Worm (Caenorhabditis elegans) whole organism, L1 larva: Measurements from ENCODE around the gene ZC513.3.

Experiments used
- aha-1 ChIP-seq: fragments of 150-350 bp; optimal IDR thresholded peaks from 2 replicates; lab custom pipeline; 2014; ENCODE audit warnings: missing biosample characterization, missing genetic modification characterization
- ceh-82 ChIP-seq, 3 experiments: fragments of 150-350 bp in 1 of 3; sonication (generic microtip) in 2 of 3; optimal IDR thresholded peaks; 2 replicates each; lab custom pipeline; 2014 to 2017; ENCODE audit warnings: missing biosample characterization in 3 of 3, missing genetic modification characterization in 3 of 3
- ceh-88 ChIP-seq: fragments of 200-800 bp; sonication (Bioruptor generic); IDR thresholded peaks from 2 replicates; pipeline ENCODE4 v1.3.6; 2022; ENCODE audit warnings: missing genetic modification characterization, missing compliant biosample characterization
- ceh-90 ChIP-seq: sonication (generic microtip); optimal IDR thresholded peaks from 2 replicates; lab custom pipeline; 2016; ENCODE audit warnings: missing genetic modification characterization, missing compliant biosample characterization
- dpl-1 ChIP-seq, 3 experiments: fragments of 150-350 bp in 2 of 3; sonication (generic microtip) in 1 of 3; optimal IDR thresholded peaks; 2 replicates each; lab custom pipeline; 2014 to 2017; ENCODE audit warnings: missing biosample characterization in 3 of 3, missing genetic modification characterization in 3 of 3, missing genetic modification reagents in 3 of 3
- egl-27 ChIP-seq, 2 experiments: fragments of 150-350 bp in 1 of 2; sonication (generic microtip); optimal IDR thresholded peaks; 3 replicates each; lab custom pipeline; 2017 to 2018; ENCODE audit warnings: missing biosample characterization in 2 of 2, missing genetic modification characterization in 2 of 2, missing genetic modification reagents in 2 of 2
- elt-2 ChIP-seq: sonication (generic microtip); optimal IDR thresholded peaks from 2 replicates; lab custom pipeline; 2016; ENCODE audit warnings: missing genetic modification characterization, mild to moderate bottlenecking, inconsistent platforms, missing compliant biosample characterization, missing genetic modification reagents
- fkh-10 ChIP-seq: sonication (generic microtip); optimal IDR thresholded peaks from 2 replicates; lab custom pipeline; 2017; ENCODE audit warnings: missing biosample characterization, missing genetic modification reagents, missing genetic modification characterization
- hlh-17 ChIP-seq: fragments of 200-800 bp; sonication (Bioruptor generic); optimal IDR thresholded peaks from 2 replicates; lab custom pipeline; 2018; ENCODE audit warnings: missing genetic modification characterization, mild to moderate bottlenecking, missing compliant biosample characterization, moderate library complexity, borderline replicate concordance
- hlh-4 ChIP-seq: sonication (generic microtip); optimal IDR thresholded peaks from 2 replicates; lab custom pipeline; 2016; ENCODE audit warnings: mild to moderate bottlenecking, missing genetic modification characterization, missing compliant biosample characterization
- isw-1 ChIP-seq: fragments of 200-800 bp; sonication (Bioruptor generic); IDR thresholded peaks from 2 replicates; pipeline ENCODE4 v1.3.6; 2022; ENCODE audit warnings: missing genetic modification characterization, missing compliant biosample characterization
- lin-15B ChIP-seq: fragments of 150-350 bp; sonication (generic microtip); optimal IDR thresholded peaks from 3 replicates; lab custom pipeline; 2014; ENCODE audit warnings: missing biosample characterization, missing genetic modification characterization
- lin-39 ChIP-seq: fragments of 150-350 bp; optimal IDR thresholded peaks from 2 replicates; lab custom pipeline; 2014; ENCODE audit warnings: missing biosample characterization, missing genetic modification reagents, missing genetic modification characterization
- lir-3 ChIP-seq: sonication (generic microtip); optimal IDR thresholded peaks from 2 replicates; lab custom pipeline; 2016; ENCODE audit warnings: mild to moderate bottlenecking, missing genetic modification characterization, moderate library complexity, missing compliant biosample characterization; ENCODE audit not compliant: poor library complexity
- mep-1 ChIP-seq: fragments of 150-350 bp; optimal IDR thresholded peaks from 2 replicates; lab custom pipeline; 2014; ENCODE audit warnings: missing biosample characterization, missing genetic modification characterization
- nhr-19 ChIP-seq: fragments of 200-800 bp; sonication (Bioruptor generic); conservative IDR thresholded peaks from 2 replicates; pipeline ENCODE4 v1.3.6; 2022; ENCODE audit warnings: missing genetic modification characterization, missing compliant biosample characterization
- nhr-20 ChIP-seq: sonication (generic microtip); optimal IDR thresholded peaks from 2 replicates; lab custom pipeline; 2016; ENCODE audit warnings: mild to moderate bottlenecking, missing genetic modification characterization, missing compliant biosample characterization
- nhr-237 ChIP-seq: fragments of 150-350 bp; optimal IDR thresholded peaks from 2 replicates; lab custom pipeline; 2014; ENCODE audit warnings: missing biosample characterization, missing genetic modification characterization
- nhr-71 ChIP-seq: sonication (generic microtip); optimal IDR thresholded peaks from 2 replicates; lab custom pipeline; 2016; ENCODE audit warnings: mild to moderate bottlenecking, missing genetic modification characterization, moderate library complexity, missing compliant biosample characterization
- nhr-76 ChIP-seq: sonication (generic microtip); optimal IDR thresholded peaks from 2 replicates; lab custom pipeline; 2017; ENCODE audit warnings: missing biosample characterization, missing genetic modification characterization
- rnt-1 ChIP-seq: sonication (generic microtip); optimal IDR thresholded peaks from 2 replicates; lab custom pipeline; 2016; ENCODE audit warnings: mild to moderate bottlenecking, missing genetic modification characterization, moderate library complexity, missing compliant biosample characterization
- skn-1 ChIP-seq: fragments of 150-350 bp; optimal IDR thresholded peaks from 2 replicates; lab custom pipeline; 2014; ENCODE audit warnings: missing biosample characterization, missing genetic modification characterization
- sup-37 ChIP-seq: fragments of 200-800 bp; sonication (Bioruptor generic); optimal IDR thresholded peaks from 2 replicates; lab custom pipeline; 2018; ENCODE audit warnings: mild to moderate bottlenecking, missing genetic modification characterization, missing compliant biosample characterization
- swsn-7 ChIP-seq: sonication (generic microtip); optimal IDR thresholded peaks from 2 replicates; lab custom pipeline; 2016; ENCODE audit warnings: missing genetic modification characterization, missing compliant biosample characterization
- tbx-2 ChIP-seq: sonication (generic microtip); optimal IDR thresholded peaks from 2 replicates; lab custom pipeline; 2016; ENCODE audit warnings: missing genetic modification characterization, missing compliant biosample characterization
- tlp-1 ChIP-seq: fragments of 150-350 bp; optimal IDR thresholded peaks from 2 replicates; lab custom pipeline; 2014; ENCODE audit warnings: missing biosample characterization, missing genetic modification characterization
- unc-30 ChIP-seq: sonication (generic microtip); optimal IDR thresholded peaks from 2 replicates; lab custom pipeline; 2017; ENCODE audit warnings: missing biosample characterization, missing genetic modification characterization
- vab-15 ChIP-seq: sonication (generic microtip); optimal IDR thresholded peaks from 2 replicates; lab custom pipeline; 2017; ENCODE audit warnings: missing genotype, mild to moderate bottlenecking, missing genetic modification characterization, missing compliant biosample characterization
- xbp-1 ChIP-seq: sonication (generic microtip); optimal IDR thresholded peaks from 2 replicates; lab custom pipeline; 2016; ENCODE audit warnings: missing genetic modification characterization, missing compliant biosample characterization
- ztf-11 ChIP-seq, 2 experiments: sonication (generic microtip); optimal IDR thresholded peaks; 2 replicates each; lab custom pipeline; 2016 to 2017; ENCODE audit warnings: missing genetic modification characterization in 2 of 2, missing biosample characterization in 1 of 2, missing compliant biosample characterization in 1 of 2
- ztf-4 ChIP-seq: fragments of 150-350 bp; optimal IDR thresholded peaks from 2 replicates; lab custom pipeline; 2014; ENCODE audit warnings: missing biosample characterization, missing genetic modification characterization

Gene ZC513.3

ce11 chrV:8090595-8090994, 43.8 kb downstream of the ZC513.3 start, which contains the start of gene str-130:
Gene str-130, minus strand, starts transcription at chrV:8090695.
- TF ChIP-seq nhr-237 (no peak), ztf-11 (tag; optimal IDR thresholded peaks at IDR 0.05; lab: Kevin White, UChicago) (no peak), fkh-10 (GFP tag; lab: Kevin White, UChicago) (no peak), nhr-71 (tag; lab: Kevin White, UChicago) (no peak), skn-1 (tag; lab: Kevin White, UChicago) (no peak), tlp-1 (tag; lab: Kevin White, UChicago) (no peak), ceh-90 (tag; lab: Kevin White, UChicago) (no peak), vab-15 (tag; lab: Kevin White, UChicago) (no peak), ztf-4 (no peak), lin-15B (tag; lab: Kevin White, UChicago) (no peak), xbp-1 (no peak), rnt-1 (tag; lab: Kevin White, UChicago) (no peak), egl-27 (tag; optimal IDR thresholded peaks at IDR 0.05; lab: Kevin White, UChicago) (no peak), dpl-1 (GFP tag; optimal IDR thresholded peaks at IDR 0.05; lab: Kevin White, UChicago) (no peak), ceh-82 (tag; optimal IDR thresholded peaks at IDR 0.05; lab: Kevin White, UChicago) (no peak), nhr-20 (no peak), swsn-7 (tag; lab: Kevin White, UChicago) (no peak), lir-3 (tag; lab: Kevin White, UChicago) (no peak), aha-1 (tag; lab: Kevin White, UChicago) (no peak), ceh-88 (GFP tag; lab: Robert Waterston, UW) (no peak)

ce11 chrV:8092385-8092784, 45.6 kb downstream of the ZC513.3 start, which contains the start of gene str-129:
Gene str-129, minus strand, starts transcription at chrV:8092485.
- TF ChIP-seq ceh-82 (tag; optimal IDR thresholded peaks at IDR 0.05; lab: Kevin White, UChicago) (no peak), hlh-17 (GFP tag; lab: Kevin White, UChicago) (no peak), lir-3 (tag; lab: Kevin White, UChicago) (no peak)

ce11 chrV:8095378-8095777, 48.6 kb downstream of the ZC513.3 start, which contains the start of gene str-146:
Gene str-146, minus strand, starts transcription at chrV:8095478.
- TF ChIP-seq elt-2 (tag; lab: Kevin White, UChicago) = no peak
- TF ChIP-seq nhr-19 (GFP tag; lab: Robert Waterston, UW) = no peak

- no peak for TF ChIP-seq lin-15B (tag; lab: Kevin White, UChicago)
- TF ChIP-seq tbx-2 (tag; lab: Kevin White, UChicago) = no peak
- TF ChIP-seq nhr-76 (tag; lab: Kevin White, UChicago) = no peak
- TF ChIP-seq ceh-88 (GFP tag; lab: Robert Waterston, UW) = no peak
- no peak for TF ChIP-seq mep-1 (tag; lab: Kevin White, UChicago)
- no peak for TF ChIP-seq hlh-4 (tag; lab: Kevin White, UChicago)
- no peak for TF ChIP-seq isw-1
- no peak for TF ChIP-seq dpl-1 (GFP tag; optimal IDR thresholded peaks at IDR 0.05; lab: Kevin White, UChicago)
- TF ChIP-seq skn-1 (tag; lab: Kevin White, UChicago) = no peak
- TF ChIP-seq lin-39 = no peak
- TF ChIP-seq unc-30 (tag; lab: Kevin White, UChicago) = no peak
- TF ChIP-seq xbp-1 = no peak
- TF ChIP-seq sup-37 (GFP tag; lab: Kevin White, UChicago) = no peak
- TF ChIP-seq ztf-11 (tag; optimal IDR thresholded peaks at IDR 0.05; lab: Kevin White, UChicago) = no peak
- TF ChIP-seq, all 84 proteins: peak for 0
Measured at ce11 chrV:8098239-8098638, 51.4 kb downstream of the ZC513.3 start, which contains the start of gene str-145. Gene str-145, minus strand, starts transcription at chrV:8098339.
